Worm (Caenorhabditis elegans) whole organism, young adult: ENCODE results near the gene dsb-2.

Source experiments
- B0035.1 ChIP-seq: sonication (generic microtip); optimal IDR thresholded peaks from 2 replicates; lab custom pipeline; 2016; ENCODE audit warnings: missing genetic modification characterization, mild to moderate bottlenecking, missing compliant biosample characterization, missing genotype, missing genetic modification reagents
- B0336.3 ChIP-seq: fragments of 200-800 bp; sonication (Bioruptor generic); IDR thresholded peaks from 2 replicates; pipeline ENCODE4 v1.3.6; 2022; ENCODE audit warnings: missing genetic modification characterization, missing compliant biosample characterization
- C06A6.2 ChIP-seq: fragments of 200-800 bp; sonication (Bioruptor generic); conservative IDR thresholded peaks from 2 replicates; pipeline ENCODE4 v1.3.6; 2022; ENCODE audit warnings: missing genetic modification characterization, missing compliant biosample characterization
- F22D6.2 ChIP-seq: sonication (generic microtip); optimal IDR thresholded peaks from 2 replicates; lab custom pipeline; 2016; ENCODE audit warnings: mild to moderate bottlenecking, missing genetic modification characterization, missing compliant biosample characterization
- F23B12.7 ChIP-seq: sonication (generic microtip); optimal IDR thresholded peaks from 2 replicates; lab custom pipeline; 2017; ENCODE audit warnings: missing genetic modification characterization, mild to moderate bottlenecking, missing compliant biosample characterization, antibody characterized with exemption, moderate library complexity; ENCODE audit not compliant: insufficient read depth
- F33H1.4 ChIP-seq: fragments of 200-800 bp; sonication (Bioruptor generic); IDR thresholded peaks from 2 replicates; pipeline ENCODE4 v1.3.6; 2022; ENCODE audit warnings: missing genetic modification reagents, missing genetic modification characterization, missing compliant biosample characterization
- F39B2.1 ChIP-seq: fragments of 200-800 bp; sonication (Bioruptor generic); IDR thresholded peaks from 2 replicates; pipeline ENCODE4 v1.3.6; 2022; ENCODE audit warnings: missing genetic modification reagents, missing genetic modification characterization, missing compliant biosample characterization
- F57A8.1 ChIP-seq: fragments of 200-800 bp; sonication (Bioruptor generic); optimal IDR thresholded peaks from 2 replicates; lab custom pipeline; 2018; ENCODE audit warnings: mild to moderate bottlenecking, missing genetic modification characterization, moderate library complexity, missing compliant biosample characterization
- K12H6.12 ChIP-seq: fragments of 200-800 bp; sonication (Bioruptor generic); optimal IDR thresholded peaks from 2 replicates; lab custom pipeline; 2018; ENCODE audit warnings: mild to moderate bottlenecking, missing genetic modification characterization, missing compliant biosample characterization
- T26A5.8 ChIP-seq: sonication (generic microtip); optimal IDR thresholded peaks from 2 replicates; lab custom pipeline; 2016; ENCODE audit warnings: missing genetic modification characterization, missing compliant biosample characterization
- Y56A3A.18 ChIP-seq: fragments of 200-800 bp; sonication (Bioruptor generic); IDR thresholded peaks from 2 replicates; pipeline ENCODE4 v1.3.6; 2022; ENCODE audit warnings: missing genetic modification reagents, missing genetic modification characterization, missing compliant biosample characterization
- Y95B8A.8 ChIP-seq: fragments of 200-800 bp; sonication (Bioruptor generic); IDR thresholded peaks from 2 replicates; pipeline ENCODE4 v1.3.6; 2022; ENCODE audit warnings: missing genetic modification reagents, missing genetic modification characterization, missing compliant biosample characterization
- ZK185.1 ChIP-seq: sonication (generic microtip); optimal IDR thresholded peaks from 2 replicates; lab custom pipeline; 2016; ENCODE audit warnings: mild to moderate bottlenecking, missing genetic modification characterization, missing compliant biosample characterization; ENCODE audit not compliant: poor library complexity, severe bottlenecking
- ama-1 ChIP-seq, 3 experiments: fragments of 150-350 bp in 1 of 3; sonication (generic microtip) in 2 of 3; optimal IDR thresholded peaks; 2 replicates each; lab custom pipeline; 2014 to 2018; ENCODE audit warnings: missing biosample characterization in 2 of 3, missing genetic modification characterization in 2 of 3, missing genetic modification reagents in 2 of 3
- attf-5 ChIP-seq: fragments of 200-800 bp; sonication (Bioruptor generic); optimal IDR thresholded peaks from 2 replicates; lab custom pipeline; 2018; ENCODE audit warnings: mild to moderate bottlenecking, missing genetic modification characterization, missing compliant biosample characterization
- ceh-100 ChIP-seq: fragments of 200-800 bp; sonication (Bioruptor generic); IDR thresholded peaks from 2 replicates; pipeline ENCODE4 v1.3.6; 2022; ENCODE audit warnings: missing genetic modification reagents, missing genetic modification characterization, missing compliant biosample characterization
- ceh-27 ChIP-seq: fragments of 200-800 bp; sonication (Bioruptor generic); optimal IDR thresholded peaks from 2 replicates; lab custom pipeline; 2018; ENCODE audit warnings: mild to moderate bottlenecking, missing genetic modification characterization, moderate library complexity, missing compliant biosample characterization
- ceh-58 ChIP-seq: fragments of 200-800 bp; sonication (Bioruptor generic); IDR thresholded peaks from 2 replicates; pipeline ENCODE4 v1.3.6; 2022; ENCODE audit warnings: missing genetic modification characterization, missing compliant biosample characterization
- ceh-79 ChIP-seq: sonication (generic microtip); optimal IDR thresholded peaks from 2 replicates; lab custom pipeline; 2017; ENCODE audit warnings: mild to moderate bottlenecking, missing genetic modification characterization, missing compliant biosample characterization
- ceh-91 ChIP-seq: fragments of 200-800 bp; sonication (Bioruptor generic); IDR thresholded peaks from 2 replicates; pipeline ENCODE4 v1.3.6; 2022; ENCODE audit warnings: missing genetic modification reagents, missing genetic modification characterization, missing compliant biosample characterization
- egrh-3 ChIP-seq: fragments of 200-800 bp; sonication (Bioruptor generic); IDR thresholded peaks from 2 replicates; pipeline ENCODE4 v1.3.6; 2022; ENCODE audit warnings: missing genetic modification reagents, missing genetic modification characterization, missing compliant biosample characterization
- hlh-12 ChIP-seq: sonication (generic microtip); optimal IDR thresholded peaks from 2 replicates; lab custom pipeline; 2016; ENCODE audit warnings: missing genetic modification characterization, missing compliant biosample characterization
- hmg-1.2 ChIP-seq: fragments of 200-800 bp; sonication (Bioruptor generic); IDR thresholded peaks from 2 replicates; pipeline ENCODE4 v1.3.6; 2022; ENCODE audit warnings: missing genetic modification reagents, missing genetic modification characterization, missing compliant biosample characterization
- hmg-20 ChIP-seq: fragments of 200-800 bp; sonication (Bioruptor generic); IDR thresholded peaks from 2 replicates; pipeline ENCODE4 v1.3.6; 2022; ENCODE audit warnings: missing genetic modification reagents, missing genetic modification characterization, missing compliant biosample characterization
- lin-35 ChIP-seq, 3 experiments: fragments of 150-350 bp in 2 of 3; sonication (generic microtip) in 1 of 3; optimal IDR thresholded peaks; 2 replicates each; lab custom pipeline; 2014 to 2018; ENCODE audit warnings: missing biosample characterization in 3 of 3, missing genetic modification characterization in 3 of 3, missing genetic modification reagents in 3 of 3
- lsl-1 ChIP-seq: fragments of 200-800 bp; sonication (Bioruptor generic); optimal IDR thresholded peaks from 2 replicates; lab custom pipeline; 2018; ENCODE audit warnings: mild to moderate bottlenecking, missing genetic modification characterization, moderate library complexity, missing compliant biosample characterization
- lsy-27 ChIP-seq: sonication (generic microtip); optimal IDR thresholded peaks from 2 replicates; lab custom pipeline; 2017; ENCODE audit warnings: missing genetic modification characterization, mild to moderate bottlenecking, missing compliant biosample characterization, antibody characterized with exemption, missing genotype, borderline replicate concordance; ENCODE audit not compliant: insufficient read depth
- madf-10 ChIP-seq: sonication (generic microtip); optimal IDR thresholded peaks from 2 replicates; lab custom pipeline; 2016; ENCODE audit warnings: mild to moderate bottlenecking, missing genetic modification characterization, missing compliant biosample characterization
- nfyb-1 ChIP-seq: fragments of 200-800 bp; sonication (Bioruptor generic); IDR thresholded peaks from 2 replicates; pipeline ENCODE4 v1.3.6; 2022; ENCODE audit warnings: missing genetic modification reagents, missing genetic modification characterization, missing compliant biosample characterization
- pha-4 ChIP-seq: fragments of 150-350 bp; sonication (generic microtip); optimal IDR thresholded peaks from 2 replicates; lab custom pipeline; 2014; ENCODE audit warnings: missing biosample characterization, missing genetic modification reagents, missing genetic modification characterization
- rpc-1 ChIP-seq, 2 experiments: fragments of 150-350 bp in 1 of 2; sonication (generic microtip) in 1 of 2; optimal IDR thresholded peaks; 2 replicates each; lab custom pipeline; 2014 to 2018; ENCODE audit warnings: missing biosample characterization in 1 of 2, missing genetic modification characterization in 1 of 2, missing genetic modification reagents in 1 of 2, missing genotype in 1 of 2
- sdz-38 ChIP-seq: sonication (generic microtip); optimal IDR thresholded peaks from 2 replicates; lab custom pipeline; 2016; ENCODE audit warnings: missing genotype, missing genetic modification characterization, missing compliant biosample characterization
- snpc-1.1 ChIP-seq: sonication (generic microtip); optimal IDR thresholded peaks from 2 replicates; lab custom pipeline; 2017; ENCODE audit warnings: missing genetic modification characterization, mild to moderate bottlenecking, missing compliant biosample characterization, antibody characterized with exemption, moderate library complexity, missing genotype, missing genetic modification reagents; ENCODE audit not compliant: insufficient read depth
- snpc-3.4 ChIP-seq: sonication (generic microtip); optimal IDR thresholded peaks from 2 replicates; lab custom pipeline; 2017; ENCODE audit warnings: missing genetic modification characterization, mild to moderate bottlenecking, missing compliant biosample characterization, antibody characterized with exemption, moderate library complexity, missing genotype, missing genetic modification reagents
- tlf-1 ChIP-seq: fragments of 200-800 bp; sonication (Bioruptor generic); optimal IDR thresholded peaks from 2 replicates; lab custom pipeline; 2018; ENCODE audit warnings: mild to moderate bottlenecking, missing genetic modification characterization, missing compliant biosample characterization
- xnd-1 ChIP-seq: sonication (generic microtip); optimal IDR thresholded peaks from 2 replicates; lab custom pipeline; 2016; ENCODE audit warnings: missing genotype, missing genetic modification reagents, missing genetic modification characterization, missing compliant biosample characterization
- zim-3 ChIP-seq: sonication (generic microtip); optimal IDR thresholded peaks from 2 replicates; lab custom pipeline; 2017; ENCODE audit warnings: mild to moderate bottlenecking, missing genetic modification characterization, moderate library complexity, missing compliant biosample characterization
- ztf-22 ChIP-seq: fragments of 200-800 bp; sonication (Bioruptor generic); optimal IDR thresholded peaks from 2 replicates; lab custom pipeline; 2018; ENCODE audit warnings: mild to moderate bottlenecking, missing genetic modification characterization, moderate library complexity, missing compliant biosample characterization

Gene dsb-2

ce11 chrII:14365182-14365751 is 45.6 kb upstream of the dsb-2 start, which contains the start of gene imb-2 (continued):
- TF ChIP-seq Y56A3A.18 (GFP tag; lab: Robert Waterston, UW) (no peak), F57A8.1 (GFP tag; lab: Kevin White, UChicago) (no peak), sdz-38 (no peak), hmg-1.2 (GFP tag; lab: Robert Waterston, UW) (peak; percentile 10; the same call in 1 of the 2 replicates), F23B12.7 (no peak), ceh-100 (GFP tag; lab: Robert Waterston, UW) (no peak), snpc-3.4 (peak; percentile 13), madf-10 (tag; lab: Kevin White, UChicago) (no peak), snpc-1.1 (tag; lab: Kevin White, UChicago) (peak; percentile 1), T26A5.8 (tag; lab: Kevin White, UChicago) (no peak), C06A6.2 (no peak), ceh-58 (GFP tag; lab: Robert Waterston, UW) (no peak), ceh-91 (GFP tag; lab: Robert Waterston, UW) (peak; percentile 52; the same call in 1 of the 2 replicates)

ce11 chrII:14374594-14374993 is 36.3 kb upstream of the dsb-2 start:
- TF ChIP-seq zim-3 (no peak), lsy-27 (tag; lab: Kevin White, UChicago) (no peak), B0035.1 (no peak), xnd-1 (no peak), F33H1.4 (GFP tag; lab: Robert Waterston, UW) (no peak), nfyb-1 (GFP tag; lab: Robert Waterston, UW) (no peak), ZK185.1 (no peak), B0336.3 (GFP tag; lab: Robert Waterston, UW) (no peak), rpc-1 (optimal IDR thresholded peaks at IDR 0.05; lab: Kevin White, UChicago) (no peak), rpc-1 (tag; optimal IDR thresholded peaks at IDR 0.05; lab: Kevin White, UChicago) (no peak), ceh-58 (GFP tag; lab: Robert Waterston, UW) (no peak), F39B2.1 (GFP tag; lab: Robert Waterston, UW) (no peak), egrh-3 (GFP tag; lab: Robert Waterston, UW) (no peak), F57A8.1 (GFP tag; lab: Kevin White, UChicago) (no peak), hlh-12 (tag; lab: Kevin White, UChicago) (no peak), tlf-1 (GFP tag; lab: Kevin White, UChicago) (no peak), ama-1 (optimal IDR thresholded peaks at IDR 0.05; lab: Kevin White, UChicago) (no peak), ama-1 (GFP tag; optimal IDR thresholded peaks at IDR 0.05; lab: Kevin White, UChicago) (no peak), madf-10 (tag; lab: Kevin White, UChicago) (no peak), C06A6.2 (no peak), ceh-79 (tag; lab: Kevin White, UChicago) (no peak)

- no peak for TF ChIP-seq attf-5 (GFP tag; lab: Kevin White, UChicago)
- TF ChIP-seq ztf-22 (GFP tag; lab: Kevin White, UChicago): no peak
- no peak for TF ChIP-seq ceh-27 (GFP tag; lab: Kevin White, UChicago)
- no peak for TF ChIP-seq hmg-20
- TF ChIP-seq F22D6.2 (tag; lab: Kevin White, UChicago): no peak
- no peak for TF ChIP-seq pha-4 (tag; lab: Kevin White, UChicago)
- TF ChIP-seq lsl-1 (GFP tag; lab: Kevin White, UChicago): no peak
- no peak for TF ChIP-seq K12H6.12 (tag; lab: Kevin White, UChicago)
- TF ChIP-seq lin-35 (GFP tag; optimal IDR thresholded peaks at IDR 0.05; lab: Kevin White, UChicago): no peak
- TF ChIP-seq Y95B8A.8 (GFP tag; lab: Robert Waterston, UW): no peak
Observed at ce11 chrII:14377796-14378195, 33.1 kb upstream of the dsb-2 start, which contains the start of gene acr-20. acr-20 (minus strand) TSS chrII:14377896.
